Worm (Caenorhabditis elegans) whole organism, early embryonic: Measurements from ENCODE around the gene sma-10.

Source experiments
- ama-1 ChIP-seq: fragments of 150-350 bp; optimal IDR thresholded peaks from 2 replicates; lab custom pipeline; 2014
- ets-7 ChIP-seq: sonication (generic microtip); optimal IDR thresholded peaks from 2 replicates; lab custom pipeline; 2016; ENCODE audit warnings: missing genotype, missing genetic modification characterization, missing compliant biosample characterization
- flt-1 ChIP-seq: fragments of 200-800 bp; sonication (Bioruptor generic); IDR thresholded peaks from 2 replicates; pipeline ENCODE4 v1.3.6; 2022; ENCODE audit warnings: missing genetic modification characterization, missing compliant biosample characterization
- hmbx-1 ChIP-seq: sonication (generic microtip); optimal IDR thresholded peaks from 2 replicates; lab custom pipeline; 2016; ENCODE audit warnings: mild to moderate bottlenecking, missing genetic modification characterization, missing compliant biosample characterization
- tbx-11 ChIP-seq: fragments of 200-800 bp; sonication (Bioruptor generic); IDR thresholded peaks from 2 replicates; pipeline ENCODE4 v1.3.6; 2022; ENCODE audit warnings: missing genetic modification characterization, missing compliant biosample characterization

- TF ChIP-seq hmbx-1 (tag; lab: Kevin White, UChicago) (no peak), ets-7 (no peak), ama-1 (lab: Kevin White, UChicago) (no peak), flt-1 (GFP tag; lab: Robert Waterston, UW) (no peak), tbx-11 (GFP tag; lab: Robert Waterston, UW) (no peak)
These were observed 51.4 kb downstream of the sma-10 start for ce11 chrIV:325640-326039.
